Fruit fly (Drosophila melanogaster) whole organism, wandering third instar larva: Measurements from ENCODE around the gene mRpL51.

Experiments used
- Abd-B ChIP-seq: fragments of >200 bp; optimal IDR thresholded peaks from 2 replicates; lab custom pipeline; 2017; ENCODE audit warnings: missing biosample characterization, missing genetic modification characterization
- CG32264 ChIP-seq: fragments of 200-800 bp; sonication (Bioruptor generic); optimal IDR thresholded peaks from 2 replicates; lab custom pipeline; 2016; ENCODE audit warnings: missing biosample characterization, missing genetic modification characterization
- CG9705 ChIP-seq: fragments of 200-800 bp; sonication (Bioruptor generic); optimal IDR thresholded peaks from 2 replicates; lab custom pipeline; 2018; ENCODE audit warnings: missing biosample characterization, mild to moderate bottlenecking, missing genetic modification characterization
- CrebA ChIP-seq: fragments of 200-800 bp; sonication (Bioruptor generic); optimal IDR thresholded peaks from 2 replicates; lab custom pipeline; 2016; ENCODE audit warnings: missing biosample characterization, mild to moderate bottlenecking, missing genetic modification characterization, borderline replicate concordance
- Dfd ChIP-seq: fragments of >200 bp; optimal IDR thresholded peaks from 2 replicates; lab custom pipeline; 2017; ENCODE audit warnings: missing biosample characterization, missing genetic modification characterization
- Dif ChIP-seq: fragments of 200-275, 200-300 bp; sonication (Bioruptor generic); optimal IDR thresholded peaks from 2 replicates; lab custom pipeline; 2018; ENCODE audit warnings: missing biosample characterization, missing genetic modification characterization; ENCODE audit not compliant: partially characterized antibody
- GATAd ChIP-seq: sonication (Bioruptor generic); optimal IDR thresholded peaks from 2 replicates; lab custom pipeline; 2016; ENCODE audit warnings: missing biosample characterization, missing genetic modification characterization
- HLH106 ChIP-seq: fragments of 200-800 bp; optimal IDR thresholded peaks from 3 replicates; lab custom pipeline; 2019; ENCODE audit warnings: missing biosample characterization, mild to moderate bottlenecking, missing genetic modification characterization, moderate library complexity
- Hnf4 ChIP-seq: fragments of 200-800 bp; sonication (Bioruptor generic); optimal IDR thresholded peaks from 2 replicates; lab custom pipeline; 2016; ENCODE audit warnings: missing biosample characterization, mild to moderate bottlenecking, missing genetic modification characterization
- Hr78 ChIP-seq: fragments of >200 bp; optimal IDR thresholded peaks from 2 replicates; lab custom pipeline; 2017; ENCODE audit warnings: missing biosample characterization, missing genetic modification characterization
- Hr83 ChIP-seq: fragments of 200-300 bp; sonication (Bioruptor generic); optimal IDR thresholded peaks from 2 replicates; lab custom pipeline; 2016; ENCODE audit warnings: missing biosample characterization, mild to moderate bottlenecking, missing genetic modification characterization, moderate library complexity; ENCODE audit not compliant: poor library complexity, severe bottlenecking
- Jra ChIP-seq: sonication (Bioruptor generic); optimal IDR thresholded peaks from 2 replicates; lab custom pipeline; 2016; ENCODE audit warnings: missing biosample characterization, missing genetic modification characterization
- Mio ChIP-seq: sonication (Bioruptor generic); optimal IDR thresholded peaks from 2 replicates; lab custom pipeline; 2016; ENCODE audit warnings: missing biosample characterization, missing genetic modification characterization
- Myc ChIP-seq: fragments of >200 bp; optimal IDR thresholded peaks from 2 replicates; lab custom pipeline; 2017
- N ChIP-seq: fragments of >200 bp; optimal IDR thresholded peaks from 2 replicates; lab custom pipeline; 2018; ENCODE audit warnings: missing biosample characterization, missing external identifiers, missing genetic modification characterization
- OdsH ChIP-seq: fragments of 200-800 bp; sonication (Bioruptor generic); optimal IDR thresholded peaks from 2 replicates; lab custom pipeline; 2016; ENCODE audit warnings: missing biosample characterization, mild to moderate bottlenecking, missing genetic modification characterization
- Rel ChIP-seq, 2 experiments: fragments of 200-800 bp; sonication (Bioruptor generic) in 1 of 2; optimal IDR thresholded peaks; 2 replicates in 1 of 2; 3 replicates in 1 of 2; lab custom pipeline; 2016 to 2019; ENCODE audit warnings: mild to moderate bottlenecking in 2 of 2, missing biosample characterization in 2 of 2, missing genetic modification characterization in 2 of 2, moderate library complexity in 1 of 2
- Sp1 ChIP-seq: fragments of 200-800 bp; sonication (Bioruptor generic); optimal IDR thresholded peaks from 3 replicates; lab custom pipeline; 2019; ENCODE audit warnings: missing biosample characterization, mild to moderate bottlenecking, missing genetic modification characterization, moderate library complexity
- Vsx2 ChIP-seq: fragments of 200-300, 225-300 bp; sonication (Bioruptor generic); optimal IDR thresholded peaks from 2 replicates; lab custom pipeline; 2018; ENCODE audit warnings: missing biosample characterization, missing genetic modification characterization; ENCODE audit not compliant: partially characterized antibody
- br ChIP-seq: fragments of 200-800 bp; sonication (Bioruptor generic); optimal IDR thresholded peaks from 2 replicates; lab custom pipeline; 2016; ENCODE audit warnings: missing biosample characterization, missing genetic modification characterization
- brk ChIP-seq: fragments of 200-800 bp; sonication (Bioruptor generic); optimal IDR thresholded peaks from 2 replicates; lab custom pipeline; 2016; ENCODE audit warnings: missing biosample characterization, mild to moderate bottlenecking, missing genetic modification characterization
- dl ChIP-seq, 2 experiments: fragments of 175-275, 200-275 bp in 1 of 2; fragments of 200-275 bp in 1 of 2; sonication (Bioruptor generic); optimal IDR thresholded peaks; lab custom pipeline; 2018; ENCODE audit warnings: mild to moderate bottlenecking in 2 of 2, missing biosample characterization in 2 of 2, missing genetic modification characterization in 2 of 2, moderate library complexity in 2 of 2; ENCODE audit not compliant: partially characterized antibody in 2 of 2, insufficient read depth in 1 of 2
- dmrt93B ChIP-seq: fragments of 200-800 bp; sonication (Bioruptor generic); optimal IDR thresholded peaks from 2 replicates; lab custom pipeline; 2018; ENCODE audit warnings: missing biosample characterization, mild to moderate bottlenecking, missing genetic modification characterization
- dsf ChIP-seq: sonication (Bioruptor generic); optimal IDR thresholded peaks from 2 replicates; lab custom pipeline; 2016; ENCODE audit warnings: missing biosample characterization, missing genetic modification characterization, borderline replicate concordance
- ey ChIP-seq: fragments of 200-800 bp; sonication (Bioruptor generic); optimal IDR thresholded peaks from 2 replicates; lab custom pipeline; 2016; ENCODE audit warnings: missing biosample characterization, missing genetic modification characterization
- foxo ChIP-seq, 2 experiments: fragments of 200-800 bp; sonication (Bioruptor generic); optimal IDR thresholded peaks; 2 replicates in 1 of 2; 3 replicates in 1 of 2; lab custom pipeline; 2016 to 2017; ENCODE audit warnings: missing biosample characterization in 2 of 2, missing genetic modification characterization in 2 of 2
- fru ChIP-seq: fragments of 200-800 bp; sonication (Bioruptor generic); optimal IDR thresholded peaks from 3 replicates; lab custom pipeline; 2016; ENCODE audit warnings: missing biosample characterization, mild to moderate bottlenecking, missing genetic modification characterization
- h ChIP-seq: fragments of 200-800 bp; sonication (Bioruptor generic); optimal IDR thresholded peaks from 3 replicates; lab custom pipeline; 2016; ENCODE audit warnings: missing biosample characterization, mild to moderate bottlenecking, missing genetic modification characterization
- jim ChIP-seq: fragments of 175-275, 200-325 bp; sonication (Bioruptor generic); optimal IDR thresholded peaks from 2 replicates; lab custom pipeline; 2016; ENCODE audit warnings: missing biosample characterization, mild to moderate bottlenecking, missing genetic modification characterization
- lola ChIP-seq: fragments of >200 bp; optimal IDR thresholded peaks from 2 replicates; lab custom pipeline; 2017; ENCODE audit warnings: missing biosample characterization, missing genetic modification characterization
- psq ChIP-seq: fragments of 200-800 bp; sonication (Bioruptor generic); optimal IDR thresholded peaks from 3 replicates; lab custom pipeline; 2017; ENCODE audit warnings: missing biosample characterization, mild to moderate bottlenecking, missing genetic modification characterization, moderate library complexity
- rgr ChIP-seq: fragments of 200-800 bp; sonication (Bioruptor generic); optimal IDR thresholded peaks from 3 replicates; lab custom pipeline; 2016; ENCODE audit warnings: missing biosample characterization, mild to moderate bottlenecking, missing genetic modification characterization
- sage ChIP-seq: fragments of 200-800 bp; sonication (Bioruptor generic); optimal IDR thresholded peaks from 2 replicates; lab custom pipeline; 2016; ENCODE audit warnings: missing biosample characterization, mild to moderate bottlenecking, missing genetic modification characterization
- sv ChIP-seq: fragments of 200-800 bp; sonication (Bioruptor generic); optimal IDR thresholded peaks from 3 replicates; lab custom pipeline; 2016; ENCODE audit warnings: missing biosample characterization, missing genetic modification characterization
- tai ChIP-seq: sonication (Bioruptor generic); optimal IDR thresholded peaks from 2 replicates; lab custom pipeline; 2016; ENCODE audit warnings: missing biosample characterization, missing genetic modification characterization
- usp ChIP-seq: fragments of >200 bp; optimal IDR thresholded peaks from 2 replicates; lab custom pipeline; 2017; ENCODE audit warnings: missing biosample characterization, missing genetic modification characterization
- woc ChIP-seq: sonication (Bioruptor generic); optimal IDR thresholded peaks from 2 replicates; lab custom pipeline; 2016; ENCODE audit warnings: missing biosample characterization, mild to moderate bottlenecking, missing genetic modification characterization

The mRpL51 gene

dm6 chr2L:8522781-8523180 is 5.6 kb upstream of the mRpL51 start:
- TF ChIP-seq usp (GFP tag; lab: Kevin White, UChicago) (no peak), Jra (no peak), Mio (no peak), Myc (lab: Kevin White, UChicago) (no peak), lola (no peak), sage (GFP tag; lab: Kevin White, UChicago) (no peak), CG9705 (GFP tag; lab: Kevin White, UChicago) (no peak), sv (GFP tag; lab: Kevin White, UChicago) (no peak), jim (GFP tag; lab: Kevin White, UChicago) (no peak), dl (GFP tag; optimal IDR thresholded peaks at IDR 0.05; lab: Kevin White, UChicago; ENCODE audit: insufficient read depth in 1 of 2, partially characterized antibody in 2 of 2) (no peak), Dfd (no peak), Dif (GFP tag; lab: Kevin White, UChicago) (no peak), Abd-B (GFP tag; lab: Kevin White, UChicago) (no peak), Rel (GFP tag; optimal IDR thresholded peaks at IDR 0.05; lab: Kevin White, UChicago) (no peak), Rel (tag; optimal IDR thresholded peaks at IDR 0.05; lab: Kevin White, UChicago) (no peak), rgr (GFP tag; lab: Kevin White, UChicago) (no peak), tai (no peak), fru (GFP tag; lab: Kevin White, UChicago) (no peak)

dm6 chr2L:8521724-8522309 is 4.6 kb upstream of the mRpL51 start, which contains the start of gene Acer:
Gene Acer (plus strand): TSS chr2L:8521933.
- TF ChIP-seq Dif (GFP tag; lab: Kevin White, UChicago) (peak; percentile 51), dmrt93B (GFP tag; lab: Kevin White, UChicago) (no peak), h (GFP tag; lab: Kevin White, UChicago) (peak; percentile 14)
- TF ChIP-seq, all 38 proteins: peak for 2

dm6 chr2L:8519390-8519789 is 2.2 kb upstream of the mRpL51 start, which contains the start of gene Sgp:
Gene Sgp (plus strand): TSS chr2L:8519690.
- TF ChIP-seq Rel (GFP tag; optimal IDR thresholded peaks at IDR 0.05; lab: Kevin White, UChicago) (no peak), Rel (tag; optimal IDR thresholded peaks at IDR 0.05; lab: Kevin White, UChicago) (no peak), sage (GFP tag; lab: Kevin White, UChicago) (no peak), Hnf4 (GFP tag; lab: Kevin White, UChicago) (no peak), CG9705 (GFP tag; lab: Kevin White, UChicago) (no peak)

- TF ChIP-seq usp (GFP tag; lab: Kevin White, UChicago) (no peak), rgr (GFP tag; lab: Kevin White, UChicago) (no peak), OdsH (peak; percentile 85), ey (GFP tag; lab: Kevin White, UChicago) (peak; percentile 89), Sp1 (GFP tag; lab: Kevin White, UChicago) (no peak), woc (GFP tag; lab: Kevin White, UChicago) (no peak), sv (GFP tag; lab: Kevin White, UChicago) (peak; percentile 78), Rel (GFP tag; optimal IDR thresholded peaks at IDR 0.05; lab: Kevin White, UChicago) (peak; percentile 2), Rel (tag; optimal IDR thresholded peaks at IDR 0.05; lab: Kevin White, UChicago) (peak; percentile 62), CrebA (GFP tag; lab: Kevin White, UChicago) (no peak), CG9705 (GFP tag; lab: Kevin White, UChicago) (peak; percentile 79), Dfd (no peak), Abd-B (GFP tag; lab: Kevin White, UChicago) (no peak), Vsx2 (no peak), Hr78 (no peak), Jra (peak; percentile 90), HLH106 (tag; lab: Kevin White, UChicago) (peak; percentile 88), N (no peak), CG32264 (GFP tag; lab: Kevin White, UChicago) (peak; percentile 66), br (peak; percentile 89), Hnf4 (GFP tag; lab: Kevin White, UChicago) (peak; percentile 93), Myc (lab: Kevin White, UChicago) (no peak), brk (no peak), lola (no peak), foxo (GFP tag; optimal IDR thresholded peaks at IDR 0.05; lab: Kevin White, UChicago) (peak; percentile 65 to 93), jim (GFP tag; lab: Kevin White, UChicago) (no peak), sage (GFP tag; lab: Kevin White, UChicago) (no peak), dmrt93B (GFP tag; lab: Kevin White, UChicago) (no peak), dl (GFP tag; optimal IDR thresholded peaks at IDR 0.05; lab: Kevin White, UChicago; ENCODE audit: insufficient read depth in 1 of 2, partially characterized antibody in 2 of 2) (no peak), Mio (peak; percentile 20), Hr83 (GFP tag; lab: Kevin White, UChicago) (peak; percentile 94), dsf (GFP tag; lab: Kevin White, UChicago) (peak; percentile 88), Dif (GFP tag; lab: Kevin White, UChicago) (no peak), h (GFP tag; lab: Kevin White, UChicago) (peak; percentile 93), psq (GFP tag; lab: Kevin White, UChicago) (peak; percentile 80), GATAd (peak; percentile 62), fru (GFP tag; lab: Kevin White, UChicago) (peak; percentile 86)
These were observed 2.4 kb downstream of the mRpL51 start, which contains the start of the genes CG13097 and PIG-U for dm6 chr2L:8514748-8515147. Gene CG13097 (minus strand): TSS chr2L:8514868. Gene PIG-U (plus strand): TSS chr2L:8515096.
